Worm (Caenorhabditis elegans) whole organism, L4 larva: Measurements from ENCODE around the gene C09G9.5.

Experiments
- D1046.2 ChIP-seq: fragments of 200-800 bp; sonication (Bioruptor generic); IDR thresholded peaks from 2 replicates; pipeline ENCODE4 v1.3.6; 2022; ENCODE audit warnings: missing genetic modification characterization, missing compliant biosample characterization
- F26F4.8 ChIP-seq: fragments of 200-800 bp; sonication (Bioruptor generic); conservative IDR thresholded peaks from 2 replicates; pipeline ENCODE4 v1.3.6; 2022; ENCODE audit warnings: missing genetic modification characterization, missing compliant biosample characterization
- F37D6.2 ChIP-seq: sonication (generic microtip); optimal IDR thresholded peaks from 2 replicates; lab custom pipeline; 2016; ENCODE audit warnings: mild to moderate bottlenecking, missing genetic modification characterization, missing compliant biosample characterization
- F44E2.7 ChIP-seq: fragments of 200-800 bp; sonication (Bioruptor generic); IDR thresholded peaks from 2 replicates; pipeline ENCODE4 v2.1.2; 2022; ENCODE audit warnings: missing genetic modification characterization, missing compliant biosample characterization
- F49E8.2 ChIP-seq: sonication (generic microtip); optimal IDR thresholded peaks from 2 replicates; lab custom pipeline; 2016; ENCODE audit warnings: missing compliant biosample characterization, mild to moderate bottlenecking, missing genetic modification characterization, borderline replicate concordance
- Y48G9A.11 ChIP-seq: fragments of 200-800 bp; sonication (Bioruptor generic); IDR thresholded peaks from 2 replicates; pipeline ENCODE4 v1.3.6; 2022; ENCODE audit warnings: missing genetic modification reagents, missing genetic modification characterization, missing compliant biosample characterization
- Y75B8A.6 ChIP-seq: fragments of 200-800 bp; sonication (Bioruptor generic); IDR thresholded peaks from 2 replicates; pipeline ENCODE4 v1.3.6; 2022; ENCODE audit warnings: missing genetic modification reagents, missing genetic modification characterization, missing compliant biosample characterization
- ZK337.2 ChIP-seq: fragments of 200-800 bp; sonication (Bioruptor generic); IDR thresholded peaks from 2 replicates; pipeline ENCODE4 v1.3.6; 2022; ENCODE audit warnings: missing genetic modification reagents, missing genetic modification characterization, missing compliant biosample characterization
- aha-1 ChIP-seq: fragments of 150-350 bp; peaks from one replicate; lab custom pipeline; 2014; ENCODE audit warnings: missing biosample characterization, missing genetic modification characterization
- ama-1 ChIP-seq: fragments of 150-350 bp; optimal IDR thresholded peaks from 2 replicates; lab custom pipeline; 2014; ENCODE audit warnings: inconsistent platforms, mixed read lengths
- arid-1 ChIP-seq: fragments of 200-800 bp; sonication (Bioruptor generic); conservative IDR thresholded peaks from 2 replicates; pipeline ENCODE4 v1.3.6; 2022; ENCODE audit warnings: missing genetic modification reagents, missing genetic modification characterization, missing compliant biosample characterization
- ceh-20 ChIP-seq: fragments of 200-800 bp; sonication (Bioruptor generic); IDR thresholded peaks from 2 replicates; pipeline ENCODE4 v1.3.6; 2022; ENCODE audit warnings: missing genetic modification reagents, missing genetic modification characterization, missing compliant biosample characterization
- ceh-28 ChIP-seq: fragments of 150-350 bp; optimal IDR thresholded peaks from 2 replicates; lab custom pipeline; 2014; ENCODE audit warnings: missing biosample characterization, missing genetic modification reagents, missing genetic modification characterization
- ceh-44 ChIP-seq: fragments of 200-800 bp; sonication (Bioruptor generic); IDR thresholded peaks from 2 replicates; pipeline ENCODE4 v1.3.6; 2022; ENCODE audit warnings: missing genetic modification reagents, missing genetic modification characterization, missing compliant biosample characterization
- ces-1 ChIP-seq: fragments of 150-350 bp; sonication (generic microtip); optimal IDR thresholded peaks from 4 replicates; lab custom pipeline; 2014; ENCODE audit warnings: missing biosample characterization, missing genetic modification reagents, missing genetic modification characterization
- cey-2 ChIP-seq: sonication (generic microtip); optimal IDR thresholded peaks from 3 replicates; lab custom pipeline; 2017; ENCODE audit warnings: missing genetic modification characterization, mild to moderate bottlenecking, missing compliant biosample characterization, antibody characterized with exemption, borderline replicate concordance; ENCODE audit not compliant: insufficient read depth
- daf-12 ChIP-seq: fragments of 150-350 bp; optimal IDR thresholded peaks from 2 replicates; lab custom pipeline; 2014; ENCODE audit warnings: missing biosample characterization, missing genetic modification reagents, missing genetic modification characterization
- daf-16 ChIP-seq, 3 experiments: sonication (generic microtip); optimal IDR thresholded peaks; 2 replicates each; lab custom pipeline; 2016 to 2017; ENCODE audit warnings: missing genetic modification characterization in 3 of 3, missing genetic modification reagents in 3 of 3, mild to moderate bottlenecking in 2 of 3, missing compliant biosample characterization in 2 of 3, missing biosample characterization in 1 of 3, moderate library complexity in 1 of 3
- duxl-1 ChIP-seq: sonication (generic microtip); optimal IDR thresholded peaks from 2 replicates; lab custom pipeline; 2016; ENCODE audit warnings: mild to moderate bottlenecking, missing genetic modification characterization, moderate library complexity, missing compliant biosample characterization; ENCODE audit not compliant: poor library complexity
- dve-1 ChIP-seq: sonication (generic microtip); optimal IDR thresholded peaks from 2 replicates; lab custom pipeline; 2017; ENCODE audit warnings: antibody characterized with exemption, mild to moderate bottlenecking, missing genetic modification characterization, missing compliant biosample characterization; ENCODE audit not compliant: insufficient read depth
- egl-27 ChIP-seq: sonication (generic microtip); optimal IDR thresholded peaks from 3 replicates; lab custom pipeline; 2017; ENCODE audit warnings: missing biosample characterization, missing genetic modification reagents, missing genetic modification characterization
- fkh-10 ChIP-seq: fragments of 150-350 bp; optimal IDR thresholded peaks from 2 replicates; lab custom pipeline; 2014; ENCODE audit warnings: missing biosample characterization, missing genetic modification reagents, missing genetic modification characterization
- gei-8 ChIP-seq: fragments of 200-800 bp; sonication (Bioruptor generic); optimal IDR thresholded peaks from 2 replicates; lab custom pipeline; 2018; ENCODE audit warnings: mild to moderate bottlenecking, missing genetic modification characterization, missing compliant biosample characterization
- hif-1 ChIP-seq, 2 experiments: sonication (generic microtip); optimal IDR thresholded peaks; 2 replicates each; lab custom pipeline; 2016 to 2017; ENCODE audit warnings: missing compliant biosample characterization in 2 of 2, missing genetic modification characterization in 2 of 2, missing genetic modification reagents in 2 of 2, missing genotype in 2 of 2, mild to moderate bottlenecking in 1 of 2
- hlh-30 ChIP-seq: sonication (generic microtip); optimal IDR thresholded peaks from 2 replicates; lab custom pipeline; 2017; ENCODE audit warnings: antibody characterized with exemption, mild to moderate bottlenecking, missing genetic modification characterization, missing compliant biosample characterization; ENCODE audit not compliant: insufficient read depth
- hmg-1.1 ChIP-seq: fragments of 200-800 bp; sonication (Bioruptor generic); IDR thresholded peaks from 2 replicates; pipeline ENCODE4 v1.3.6; 2022; ENCODE audit warnings: missing genetic modification reagents, missing genetic modification characterization, missing compliant biosample characterization
- madf-9 ChIP-seq: fragments of 200-800 bp; sonication (Bioruptor generic); conservative IDR thresholded peaks from 2 replicates; pipeline ENCODE4 v1.3.6; 2022; ENCODE audit warnings: missing genetic modification reagents, missing genetic modification characterization, missing compliant biosample characterization
- mdl-1 ChIP-seq, 2 experiments: fragments of 150-350 bp in 1 of 2; sonication (generic microtip) in 1 of 2; optimal IDR thresholded peaks; 2 replicates each; lab custom pipeline; 2014 to 2017; ENCODE audit warnings: missing biosample characterization in 2 of 2, missing genetic modification characterization in 2 of 2
- mdt-29 ChIP-seq: fragments of 200-800 bp; sonication (Bioruptor generic); IDR thresholded peaks from 2 replicates; pipeline ENCODE4 v1.3.6; 2022; ENCODE audit warnings: missing genetic modification reagents, missing genetic modification characterization, missing compliant biosample characterization
- mep-1 ChIP-seq: fragments of 150-350 bp; sonication (generic microtip); optimal IDR thresholded peaks from 3 replicates; lab custom pipeline; 2014; ENCODE audit warnings: missing biosample characterization, missing genetic modification characterization
- mes-2 ChIP-seq: sonication (generic microtip); optimal IDR thresholded peaks from 2 replicates; lab custom pipeline; 2016; ENCODE audit warnings: missing genotype, mild to moderate bottlenecking, missing genetic modification characterization, missing compliant biosample characterization; ENCODE audit not compliant: poor library complexity, severe bottlenecking
- mxl-3 ChIP-seq: fragments of 200-800 bp; sonication (Bioruptor generic); optimal IDR thresholded peaks from 2 replicates; lab custom pipeline; 2018; ENCODE audit warnings: mild to moderate bottlenecking, missing genetic modification characterization, missing compliant biosample characterization
- nhr-11 ChIP-seq: fragments of 150-350 bp; optimal IDR thresholded peaks from 2 replicates; lab custom pipeline; 2014; ENCODE audit warnings: missing biosample characterization, missing genetic modification characterization
- nhr-111 ChIP-seq: fragments of 200-800 bp; sonication (Bioruptor generic); optimal IDR thresholded peaks from 2 replicates; lab custom pipeline; 2018; ENCODE audit warnings: mild to moderate bottlenecking, missing genetic modification characterization, missing compliant biosample characterization
- nhr-28 ChIP-seq: fragments of 150-350 bp; optimal IDR thresholded peaks from 2 replicates; lab custom pipeline; 2014; ENCODE audit warnings: missing biosample characterization, missing genetic modification characterization
- nhr-77 ChIP-seq: fragments of 150-350 bp; optimal IDR thresholded peaks from 2 replicates; lab custom pipeline; 2014; ENCODE audit warnings: missing biosample characterization, missing genetic modification characterization
- php-3 ChIP-seq: fragments of 200-800 bp; sonication (Bioruptor generic); IDR thresholded peaks from 2 replicates; pipeline ENCODE4 v1.3.6; 2022; ENCODE audit warnings: missing genetic modification reagents, missing genetic modification characterization, missing compliant biosample characterization
- pqm-1 ChIP-seq: sonication (generic microtip); optimal IDR thresholded peaks from 2 replicates; lab custom pipeline; 2017; ENCODE audit warnings: missing biosample characterization, missing genetic modification characterization
- skn-1 ChIP-seq: fragments of 150-350 bp; optimal IDR thresholded peaks from 2 replicates; lab custom pipeline; 2014; ENCODE audit warnings: missing biosample characterization, missing genetic modification characterization
- snpc-1.2 ChIP-seq: fragments of 200-800 bp; sonication (Bioruptor generic); IDR thresholded peaks from 2 replicates; pipeline ENCODE4 v1.3.6; 2022; ENCODE audit warnings: missing genetic modification reagents, missing genetic modification characterization, missing compliant biosample characterization
- spr-1 ChIP-seq: sonication (generic microtip); optimal IDR thresholded peaks from 2 replicates; lab custom pipeline; 2016; ENCODE audit warnings: mild to moderate bottlenecking, missing genetic modification characterization, missing compliant biosample characterization
- tag-97 ChIP-seq: fragments of 200-800 bp; sonication (Bioruptor generic); IDR thresholded peaks from 2 replicates; pipeline ENCODE4 v1.3.6; 2022; ENCODE audit warnings: missing genetic modification characterization, missing compliant biosample characterization
- tra-1 ChIP-seq: fragments of 200-800 bp; sonication (Bioruptor generic); IDR thresholded peaks from 2 replicates; pipeline ENCODE4 v1.3.6; 2022; ENCODE audit warnings: missing genetic modification reagents, missing genetic modification characterization, missing compliant biosample characterization
- unc-130 ChIP-seq: sonication (generic microtip); optimal IDR thresholded peaks from 2 replicates; lab custom pipeline; 2016; ENCODE audit warnings: missing genetic modification reagents, missing genetic modification characterization, missing compliant biosample characterization
- unc-62 ChIP-seq, 3 experiments: fragments of 150-350 bp in 1 of 3; sonication (generic microtip); optimal IDR thresholded peaks in 2 of 3; peaks in 1 of 3; 1 replicate in 1 of 3; 2 replicates in 2 of 3; lab custom pipeline; 2014 to 2017; ENCODE audit warnings: missing biosample characterization in 3 of 3, missing genetic modification characterization in 3 of 3, missing genetic modification reagents in 3 of 3, missing genotype in 1 of 3
- zag-1 ChIP-seq: fragments of 150-350 bp; optimal IDR thresholded peaks from 2 replicates; lab custom pipeline; 2014; ENCODE audit warnings: missing biosample characterization, missing genetic modification characterization
- zfp-3 ChIP-seq: fragments of 200-800 bp; sonication (Bioruptor generic); conservative IDR thresholded peaks from 2 replicates; pipeline ENCODE4 v1.3.6; 2022; ENCODE audit warnings: missing genetic modification reagents, missing genetic modification characterization, missing compliant biosample characterization
- zip-11 ChIP-seq: fragments of 200-800 bp; sonication (Bioruptor generic); IDR thresholded peaks from 2 replicates; pipeline ENCODE4 v1.3.6; 2022; ENCODE audit warnings: missing genetic modification characterization, missing compliant biosample characterization

C09G9.5 gene

DNA sequence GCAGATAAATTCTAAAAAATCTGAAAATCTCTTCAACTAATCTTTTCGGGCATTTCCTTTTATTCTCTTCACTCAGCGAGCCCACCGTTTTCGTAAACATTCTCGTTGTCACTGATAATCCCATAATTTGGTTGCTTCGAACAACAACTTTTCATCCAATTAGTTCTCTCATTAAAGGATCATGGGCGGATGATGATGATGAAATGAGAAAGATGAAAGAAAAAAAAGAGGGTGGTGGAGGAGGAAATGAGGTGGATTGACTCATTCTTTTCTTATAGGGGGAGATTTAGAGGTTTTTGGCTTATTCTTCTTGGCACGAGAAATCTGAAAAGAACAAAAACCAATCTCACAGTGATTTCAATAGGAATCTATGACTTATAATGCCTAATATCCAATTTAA lies 34.8 kb downstream of the C09G9.5 start:
- no peak for TF ChIP-seq snpc-1.2 (GFP tag; lab: Robert Waterston, UW)
- TF ChIP-seq pqm-1 (tag; lab: Kevin White, UChicago), result no peak
- TF ChIP-seq fkh-10, result no peak
- no peak for TF ChIP-seq ces-1 (GFP tag; lab: Kevin White, UChicago)
- no peak for TF ChIP-seq php-3 (GFP tag; lab: Robert Waterston, UW)
- TF ChIP-seq egl-27 (tag; lab: Kevin White, UChicago), result no peak
- TF ChIP-seq dve-1 (tag; lab: Kevin White, UChicago), result no peak
- TF ChIP-seq tra-1 (GFP tag; lab: Robert Waterston, UW), result no peak
- TF ChIP-seq cey-2 (tag; lab: Kevin White, UChicago), result no peak
- TF ChIP-seq tag-97, result no peak
- TF ChIP-seq ZK337.2, result no peak
- TF ChIP-seq madf-9, result no peak

DNA sequence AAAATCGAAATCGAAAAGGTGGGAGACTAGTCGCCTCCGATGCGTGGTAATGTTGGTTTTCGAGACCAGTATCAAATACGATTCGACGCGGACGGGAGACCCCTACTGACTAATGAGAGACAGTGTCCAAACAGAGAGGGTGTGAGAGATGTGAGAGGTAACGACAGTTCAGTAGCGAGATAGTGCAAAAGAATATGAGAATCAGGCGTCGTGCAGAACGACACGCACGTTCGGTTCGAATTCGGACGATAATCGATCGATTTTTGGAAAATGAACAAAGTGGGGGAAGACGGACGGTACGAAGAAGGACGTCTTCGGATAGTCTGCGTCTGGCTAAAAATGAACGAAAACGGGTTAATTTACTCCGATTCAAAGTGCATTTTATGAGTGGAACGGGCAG lies 35.6 kb downstream of the C09G9.5 start, which contains the start of gene D1046.16:
D1046.16 (plus strand) TSS at position 195 of the 400 bp plus-strand sequence.
- peak; percentile 82 for TF ChIP-seq D1046.2
- TF ChIP-seq hmg-1.1 (GFP tag; lab: Robert Waterston, UW), result 0 out of 2 replicates have a peak, but pooled peaks have one; percentile 43
- TF ChIP-seq ceh-20 (GFP tag; lab: Robert Waterston, UW), result no peak
- peak in 1 of 2 experiments; percentile 15 for TF ChIP-seq unc-62 (GFP tag; optimal IDR thresholded peaks at IDR 0.05 in 1 of 2; lab: Kevin White, UChicago)
- no peak for TF ChIP-seq unc-62 (tag; optimal IDR thresholded peaks at IDR 0.05; lab: Kevin White, UChicago)
- TF ChIP-seq gei-8 (GFP tag; lab: Kevin White, UChicago), result no peak
- TF ChIP-seq nhr-77 (tag; lab: Kevin White, UChicago), result peak; percentile 2
- TF ChIP-seq mep-1 (tag; lab: Kevin White, UChicago), result no peak
- no peak for TF ChIP-seq F44E2.7
- no peak for TF ChIP-seq daf-16 (GFP tag; optimal IDR thresholded peaks at IDR 0.05; lab: Kevin White, UChicago)
- TF ChIP-seq daf-16 (tag; optimal IDR thresholded peaks at IDR 0.05; lab: Kevin White, UChicago), result peak; percentile 20
- no peak for TF ChIP-seq arid-1 (GFP tag; lab: Robert Waterston, UW)
- TF ChIP-seq ama-1 (lab: Kevin White, UChicago), result no peak
- TF ChIP-seq mdt-29 (GFP tag; lab: Robert Waterston, UW), result peak; percentile 41; the same call in 1 of the 2 replicates
- peak; percentile 19 for TF ChIP-seq dve-1 (tag; lab: Kevin White, UChicago)
- TF ChIP-seq zfp-3 (GFP tag; lab: Robert Waterston, UW), result no peak
- peak; percentile 56 for TF ChIP-seq mes-2 (tag; lab: Kevin White, UChicago)
- TF ChIP-seq Y48G9A.11 (GFP tag; lab: Robert Waterston, UW), result no peak
- no peak for TF ChIP-seq F49E8.2 (tag; lab: Kevin White, UChicago)
- TF ChIP-seq mxl-3 (GFP tag; lab: Kevin White, UChicago), result peak; percentile 53
- no peak for TF ChIP-seq egl-27 (tag; lab: Kevin White, UChicago)
- TF ChIP-seq zip-11, result no peak
- TF ChIP-seq skn-1 (tag; lab: Kevin White, UChicago), result no peak
- TF ChIP-seq hif-1 (tag; optimal IDR thresholded peaks at IDR 0.05; lab: Kevin White, UChicago), result no peak
- no peak for TF ChIP-seq nhr-11 (tag; lab: Kevin White, UChicago)
- TF ChIP-seq duxl-1 (tag; lab: Kevin White, UChicago), result no peak
- peak; percentile 50 for TF ChIP-seq ceh-28 (tag; lab: Kevin White, UChicago)
- no peak for TF ChIP-seq F37D6.2 (tag; lab: Kevin White, UChicago)
- no peak for TF ChIP-seq F26F4.8 (GFP tag; lab: Robert Waterston, UW)
- no peak for TF ChIP-seq Y75B8A.6 (GFP tag; lab: Robert Waterston, UW)
- TF ChIP-seq cey-2 (tag; lab: Kevin White, UChicago), result no peak
- no peak for TF ChIP-seq spr-1 (tag; lab: Kevin White, UChicago)
- TF ChIP-seq nhr-28 (tag; lab: Kevin White, UChicago), result peak; percentile 58
- no peak for TF ChIP-seq madf-9
- no peak for TF ChIP-seq daf-12
- no peak for TF ChIP-seq unc-130
- TF ChIP-seq ceh-44, result no peak
- TF ChIP-seq mdl-1 (tag; optimal IDR thresholded peaks at IDR 0.05; lab: Kevin White, UChicago), result peak in 1 of 2 experiments; percentile 46
- no peak for TF ChIP-seq zag-1 (tag; lab: Kevin White, UChicago)
- peak; percentile 3 for TF ChIP-seq hlh-30
- TF ChIP-seq nhr-111 (GFP tag; lab: Kevin White, UChicago), result no peak
- TF ChIP-seq aha-1, result no peak
